Worm (Caenorhabditis elegans): ENCODE results near the gene nmgp-1.

Gene nmgp-1

ce11 chrII:6244171-6244570, 16.5 kb upstream of the nmgp-1 start, which contains the start of gene tat-4:
Gene tat-4 (minus strand): TSS chrII:6244287.
- TF ChIP-seq T22C8.4 (GFP tag; IDR thresholded peaks at IDR 0.05) (no peak), klf-2 (GFP tag; conservative IDR thresholded peaks at IDR 0.05) (no peak), med-1 (GFP tag; optimal IDR thresholded peaks at IDR 0.05; ENCODE audit: insufficient read depth) (no peak)

- no peak for TF ChIP-seq T22C8.4 (GFP tag; IDR thresholded peaks at IDR 0.05)
- TF ChIP-seq klf-2 (GFP tag; conservative IDR thresholded peaks at IDR 0.05), result no peak
- TF ChIP-seq flt-1 (GFP tag; IDR thresholded peaks at IDR 0.05), result no peak
- no peak for TF ChIP-seq ztf-23 (GFP tag; IDR thresholded peaks at IDR 0.05)
- TF ChIP-seq ztf-29 (GFP tag; IDR thresholded peaks at IDR 0.05), result no peak
Measured at ce11 chrII:6245199-6245702, 15.4 kb upstream of the nmgp-1 start, which contains the start of gene blos-4. Gene blos-4 (plus strand): TSS chrII:6245249.

ce11 chrII:6246054-6246453, 14.6 kb upstream of the nmgp-1 start, which contains the start of gene lelo-1:
Gene lelo-1 (plus strand): TSS chrII:6246354.
- TF ChIP-seq ztf-23 (GFP tag; IDR thresholded peaks at IDR 0.05) (no peak), flt-1 (GFP tag; IDR thresholded peaks at IDR 0.05) (no peak), ref-1 (GFP tag; conservative IDR thresholded peaks at IDR 0.05) (no peak), cog-1 (tag; optimal IDR thresholded peaks at IDR 0.05) (no peak), ztf-29 (GFP tag; IDR thresholded peaks at IDR 0.05) (no peak)

ce11 chrII:6247011-6247410, 13.6 kb upstream of the nmgp-1 start, which contains the start of gene T24H7.2:
Gene T24H7.2 (plus strand): TSS chrII:6247311.
- TF ChIP-seq ref-1 (GFP tag; conservative IDR thresholded peaks at IDR 0.05), result no peak
- TF ChIP-seq cog-1 (tag; optimal IDR thresholded peaks at IDR 0.05), result no peak
- no peak for TF ChIP-seq klf-2 (GFP tag; conservative IDR thresholded peaks at IDR 0.05)
- TF ChIP-seq ztf-29 (GFP tag; IDR thresholded peaks at IDR 0.05), result no peak
- no peak for TF ChIP-seq T22C8.4 (GFP tag; IDR thresholded peaks at IDR 0.05)
- TF ChIP-seq tab-1 (GFP tag; IDR thresholded peaks at IDR 0.05), result no peak
- TF ChIP-seq ztf-23 (GFP tag; IDR thresholded peaks at IDR 0.05), result no peak
- TF ChIP-seq med-1 (GFP tag; optimal IDR thresholded peaks at IDR 0.05; ENCODE audit: insufficient read depth), result no peak
- TF ChIP-seq flt-1 (GFP tag; IDR thresholded peaks at IDR 0.05), result no peak

ce11 chrII:6248029-6248428, 12.6 kb upstream of the nmgp-1 start:
- TF ChIP-seq ztf-23 (GFP tag; IDR thresholded peaks at IDR 0.05) (no peak), ztf-29 (GFP tag; IDR thresholded peaks at IDR 0.05) (no peak), flt-1 (GFP tag; IDR thresholded peaks at IDR 0.05) (no peak), med-1 (GFP tag; optimal IDR thresholded peaks at IDR 0.05; ENCODE audit: insufficient read depth) (no peak), ref-1 (GFP tag; conservative IDR thresholded peaks at IDR 0.05) (no peak), T22C8.4 (GFP tag; IDR thresholded peaks at IDR 0.05) (no peak), cog-1 (tag; optimal IDR thresholded peaks at IDR 0.05) (no peak), klf-2 (GFP tag; conservative IDR thresholded peaks at IDR 0.05) (no peak), tab-1 (GFP tag; IDR thresholded peaks at IDR 0.05) (no peak)

- TF ChIP-seq cog-1 (tag; optimal IDR thresholded peaks at IDR 0.05) (peak; percentile 43), tab-1 (GFP tag; IDR thresholded peaks at IDR 0.05) (peak; percentile 91), ref-1 (GFP tag; conservative IDR thresholded peaks at IDR 0.05) (peak; percentile 83), med-1 (GFP tag; optimal IDR thresholded peaks at IDR 0.05; ENCODE audit: insufficient read depth) (peak; percentile 20), ztf-23 (GFP tag; IDR thresholded peaks at IDR 0.05) (peak; percentile 90), klf-2 (GFP tag; conservative IDR thresholded peaks at IDR 0.05) (peak; percentile 71), ztf-29 (GFP tag; IDR thresholded peaks at IDR 0.05) (peak; percentile 66), flt-1 (GFP tag; IDR thresholded peaks at IDR 0.05) (peak; percentile 92), T22C8.4 (GFP tag; IDR thresholded peaks at IDR 0.05) (no peak; the same call in 1 of the 2 replicates)
Measured at ce11 chrII:6248503-6248902, 12.2 kb upstream of the nmgp-1 start.

ce11 chrII:6250782-6251461, 9.7 kb upstream of the nmgp-1 start, which contains the start of gene phb-2:
Gene phb-2 (plus strand): TSS chrII:6251411.
- TF ChIP-seq flt-1 (GFP tag; IDR thresholded peaks at IDR 0.05) (0 out of 2 replicates have a peak, but pooled peaks have one; percentile 51), ref-1 (GFP tag; conservative IDR thresholded peaks at IDR 0.05) (no peak)

ce11 chrII:6252707-6253106, 8.0 kb upstream of the nmgp-1 start:
- TF ChIP-seq ztf-29 (GFP tag; IDR thresholded peaks at IDR 0.05), result no peak

- TF ChIP-seq tab-1 (GFP tag; IDR thresholded peaks at IDR 0.05) (no peak), cog-1 (tag; optimal IDR thresholded peaks at IDR 0.05) (no peak), med-1 (GFP tag; optimal IDR thresholded peaks at IDR 0.05; ENCODE audit: insufficient read depth) (no peak), flt-1 (GFP tag; IDR thresholded peaks at IDR 0.05) (no peak), T22C8.4 (GFP tag; IDR thresholded peaks at IDR 0.05) (no peak), klf-2 (GFP tag; conservative IDR thresholded peaks at IDR 0.05) (no peak), ztf-29 (GFP tag; IDR thresholded peaks at IDR 0.05) (no peak), ref-1 (GFP tag; conservative IDR thresholded peaks at IDR 0.05) (no peak), ztf-23 (GFP tag; IDR thresholded peaks at IDR 0.05) (no peak)
Measured at ce11 chrII:6256024-6256423, 4.6 kb upstream of the nmgp-1 start, which contains the start of gene F13H8.5. Gene F13H8.5 (minus strand): TSS chrII:6256124.

- TF ChIP-seq ztf-29 (GFP tag; IDR thresholded peaks at IDR 0.05) (no peak), cog-1 (tag; optimal IDR thresholded peaks at IDR 0.05) (no peak), tab-1 (GFP tag; IDR thresholded peaks at IDR 0.05) (no peak), flt-1 (GFP tag; IDR thresholded peaks at IDR 0.05) (no peak), ref-1 (GFP tag; conservative IDR thresholded peaks at IDR 0.05) (no peak), ztf-23 (GFP tag; IDR thresholded peaks at IDR 0.05) (no peak), klf-2 (GFP tag; conservative IDR thresholded peaks at IDR 0.05) (no peak), T22C8.4 (GFP tag; IDR thresholded peaks at IDR 0.05) (no peak), med-1 (GFP tag; optimal IDR thresholded peaks at IDR 0.05; ENCODE audit: insufficient read depth) (no peak)
Measured at ce11 chrII:6257220-6257877, 3.3 kb upstream of the nmgp-1 start.

All from whole organism, midembryonic.